Comparison of ENCODE assay signal across 5 worm cellular contexts in genomic region chrX:13948167-13948566, ce11.
A peak's percentile ranks its signal among the peaks of the same experiment; 100 is the strongest.
TF ChIP-seq lines count a peak whose summit lies in the region.

No protein-coding gene starts in this region.

TF ChIP-seq in whole organism, L1 larva, 84 proteins besides CTCF, POLR2A, EP300 and RAD21:
- TF ChIP-seq nhr-90 (tag; optimal IDR thresholded peaks at IDR 0.05; lab: Kevin White, UChicago; ENCODE audit: poor library complexity) (no peak), ceh-82 (tag; optimal IDR thresholded peaks at IDR 0.05; lab: Kevin White, UChicago) (peak in 1 of 3 experiments; percentile 1), C16A3.4 (tag; optimal IDR thresholded peaks at IDR 0.05; lab: Kevin White, UChicago) (no peak), sup-37 (GFP tag; optimal IDR thresholded peaks at IDR 0.05; lab: Kevin White, UChicago) (no peak), dsc-1 (tag; optimal IDR thresholded peaks at IDR 0.05; lab: Kevin White, UChicago) (peak; percentile 22), efl-1 (optimal IDR thresholded peaks at IDR 0.05; lab: Kevin White, UChicago) (no peak), efl-1 (GFP tag; optimal IDR thresholded peaks at IDR 0.05 in 1 of 2; lab: Kevin White, UChicago) (peak in 1 of 2 experiments; percentile 36), lin-14 (GFP tag; optimal IDR thresholded peaks at IDR 0.05; lab: Kevin White, UChicago) (peak; percentile 20), ztf-11 (tag; optimal IDR thresholded peaks at IDR 0.05; lab: Kevin White, UChicago) (peak in 1 of 2 experiments; percentile 9), aly-2 (tag; optimal IDR thresholded peaks at IDR 0.05; lab: Kevin White, UChicago) (no peak)

TF ChIP-seq in whole organism, L3 larva, 47 proteins besides CTCF, POLR2A, EP300 and RAD21:
- TF ChIP-seq ztf-11 (tag; optimal IDR thresholded peaks at IDR 0.05; lab: Kevin White, UChicago), result no peak
- no peak for TF ChIP-seq mml-1 (tag; optimal IDR thresholded peaks at IDR 0.05; lab: Kevin White, UChicago)
- TF ChIP-seq hmg-11 (tag; optimal IDR thresholded peaks at IDR 0.05; lab: Kevin White, UChicago), result peak; percentile 65
- peak; percentile 53 for TF ChIP-seq lin-39 (tag; optimal IDR thresholded peaks at IDR 0.05; lab: Kevin White, UChicago)
- TF ChIP-seq egl-5 (tag; optimal IDR thresholded peaks at IDR 0.05; lab: Kevin White, UChicago), result peak; percentile 51
- no peak for TF ChIP-seq daf-12 (tag; optimal IDR thresholded peaks at IDR 0.05; lab: Kevin White, UChicago)
- no peak for TF ChIP-seq elt-3 (tag; optimal IDR thresholded peaks at IDR 0.05; lab: Kevin White, UChicago)
TF ChIP-seq in whole organism, L3 larva: peak in this region for 3.

TF ChIP-seq in whole organism, early embryonic, 17 proteins besides CTCF, POLR2A, EP300 and RAD21:
- TF ChIP-seq hmg-4 (GFP tag; optimal IDR thresholded peaks at IDR 0.05; lab: Kevin White, UChicago) (peak; percentile 87), tbx-11 (GFP tag; IDR thresholded peaks at IDR 0.05; lab: Robert Waterston, UW) (0 out of 2 replicates have a peak, but pooled peaks have one; percentile 47), hmbx-1 (tag; optimal IDR thresholded peaks at IDR 0.05; lab: Kevin White, UChicago) (no peak), aly-1 (tag; optimal IDR thresholded peaks at IDR 0.05; lab: Kevin White, UChicago) (peak; percentile 62), ceh-36 (tag; optimal IDR thresholded peaks at IDR 0.05; lab: Kevin White, UChicago) (no peak), F13C5.2 (tag; optimal IDR thresholded peaks at IDR 0.05; lab: Kevin White, UChicago) (peak; percentile 62), scrt-1 (GFP tag; IDR thresholded peaks at IDR 0.05; lab: Robert Waterston, UW) (no peak), flt-1 (GFP tag; IDR thresholded peaks at IDR 0.05; lab: Robert Waterston, UW) (no peak), pes-1 (GFP tag; IDR thresholded peaks at IDR 0.05; lab: Robert Waterston, UW) (no peak)

TF ChIP-seq in whole organism, midembryonic, 9 proteins besides CTCF, POLR2A, EP300 and RAD21:
- peak; percentile 55; the same call in 1 of the 2 replicates for TF ChIP-seq ztf-23 (GFP tag; IDR thresholded peaks at IDR 0.05; lab: Robert Waterston, UW)
- TF ChIP-seq T22C8.4 (GFP tag; IDR thresholded peaks at IDR 0.05; lab: Robert Waterston, UW), result no peak
- TF ChIP-seq ref-1 (GFP tag; conservative IDR thresholded peaks at IDR 0.05; lab: Robert Waterston, UW), result no peak
- TF ChIP-seq med-1 (GFP tag; optimal IDR thresholded peaks at IDR 0.05; lab: Kevin White, UChicago; ENCODE audit: insufficient read depth), result no peak
- no peak for TF ChIP-seq klf-2 (GFP tag; conservative IDR thresholded peaks at IDR 0.05; lab: Robert Waterston, UW)
- TF ChIP-seq flt-1 (GFP tag; IDR thresholded peaks at IDR 0.05; lab: Robert Waterston, UW), result peak; percentile 47; the same call in 1 of the 2 replicates
- TF ChIP-seq cog-1 (tag; optimal IDR thresholded peaks at IDR 0.05; lab: Kevin White, UChicago), result no peak

TF ChIP-seq in whole organism, young adult, 124 proteins besides CTCF, POLR2A, EP300 and RAD21:
- TF ChIP-seq Y56A3A.18 (GFP tag; IDR thresholded peaks at IDR 0.05; lab: Robert Waterston, UW) (no peak), F23B12.7 (tag; optimal IDR thresholded peaks at IDR 0.05; lab: Kevin White, UChicago; ENCODE audit: insufficient read depth) (no peak), pbrm-1 (GFP tag; IDR thresholded peaks at IDR 0.05; lab: Robert Waterston, UW) (0 out of 2 replicates have a peak, but pooled peaks have one; percentile 17), hmg-1.2 (GFP tag; IDR thresholded peaks at IDR 0.05; lab: Robert Waterston, UW) (peak; percentile 9; the same call in 1 of the 2 replicates), lag-1 (GFP tag; IDR thresholded peaks at IDR 0.05; lab: Robert Waterston, UW) (0 out of 2 replicates have a peak, but pooled peaks have one; percentile 33), attf-5 (GFP tag; optimal IDR thresholded peaks at IDR 0.05; lab: Kevin White, UChicago) (no peak)
